Worm (Caenorhabditis elegans) whole organism, L1 larva: ENCODE data around the gene ins-37.
A peak's percentile ranks its signal among the peaks of the same experiment; 100 is the strongest.
"Not testable (repeated sequence)": the region's sequence is repeated elsewhere in the genome, so short reads cannot be mapped to it uniquely, and the experiment has no call there.

ENCODE experiments used
- C04F5.9 ChIP-seq: sonication (generic microtip); optimal IDR thresholded peaks from 2 replicates; lab custom pipeline; 2016; ENCODE audit warnings: missing genetic modification characterization, missing compliant biosample characterization
- C16A3.4 ChIP-seq: fragments of 150-350 bp; optimal IDR thresholded peaks from 2 replicates; lab custom pipeline; 2014; ENCODE audit warnings: missing biosample characterization, missing genetic modification characterization
- C34B4.2 ChIP-seq: sonication (generic microtip); optimal IDR thresholded peaks from 2 replicates; lab custom pipeline; 2017; ENCODE audit warnings: mild to moderate bottlenecking, missing genetic modification characterization, missing compliant biosample characterization
- ceh-63 ChIP-seq: fragments of 200-800 bp; sonication (Bioruptor generic); optimal IDR thresholded peaks from 2 replicates; lab custom pipeline; 2018; ENCODE audit warnings: mild to moderate bottlenecking, missing genetic modification characterization, missing compliant biosample characterization
- ceh-88 ChIP-seq: fragments of 200-800 bp; sonication (Bioruptor generic); IDR thresholded peaks from 2 replicates; pipeline ENCODE4 v1.3.6; 2022; ENCODE audit warnings: missing genetic modification characterization, missing compliant biosample characterization
- dsc-1 ChIP-seq: sonication (generic microtip); optimal IDR thresholded peaks from 2 replicates; lab custom pipeline; 2016; ENCODE audit warnings: mild to moderate bottlenecking, missing genetic modification characterization, missing compliant biosample characterization
- efl-1 ChIP-seq, 4 experiments: fragments of 150-350 bp; optimal IDR thresholded peaks in 3 of 4; peaks in 1 of 4; 1 replicate in 1 of 4; 2 replicates in 3 of 4; lab custom pipeline; 2014; ENCODE audit warnings: missing biosample characterization in 2 of 4, missing genetic modification characterization in 2 of 4, missing genetic modification reagents in 2 of 4
- efl-3 ChIP-seq: fragments of 200-800 bp; sonication (Bioruptor generic); optimal IDR thresholded peaks from 2 replicates; lab custom pipeline; 2018; ENCODE audit warnings: mild to moderate bottlenecking, missing genetic modification characterization, missing compliant biosample characterization
- egl-27 ChIP-seq, 2 experiments: fragments of 150-350 bp in 1 of 2; sonication (generic microtip); optimal IDR thresholded peaks; 3 replicates each; lab custom pipeline; 2017 to 2018; ENCODE audit warnings: missing biosample characterization in 2 of 2, missing genetic modification characterization in 2 of 2, missing genetic modification reagents in 2 of 2
- elt-2 ChIP-seq: sonication (generic microtip); optimal IDR thresholded peaks from 2 replicates; lab custom pipeline; 2016; ENCODE audit warnings: missing genetic modification characterization, mild to moderate bottlenecking, inconsistent platforms, missing compliant biosample characterization, missing genetic modification reagents
- elt-3 ChIP-seq, 6 experiments: fragments of 150-350 bp in 1 of 6; sonication (generic microtip); optimal IDR thresholded peaks; 2 replicates each; lab custom pipeline; 2017 to 2018; ENCODE audit warnings: missing biosample characterization in 6 of 6, missing genetic modification characterization in 6 of 6, inconsistent platforms in 1 of 6
- fkh-8 ChIP-seq: sonication (generic microtip); optimal IDR thresholded peaks from 2 replicates; lab custom pipeline; 2016; ENCODE audit warnings: mild to moderate bottlenecking, missing genetic modification characterization, missing compliant biosample characterization
- hlh-17 ChIP-seq: fragments of 200-800 bp; sonication (Bioruptor generic); optimal IDR thresholded peaks from 2 replicates; lab custom pipeline; 2018; ENCODE audit warnings: missing genetic modification characterization, mild to moderate bottlenecking, missing compliant biosample characterization, moderate library complexity, borderline replicate concordance
- jun-1 ChIP-seq: fragments of 150-350 bp; optimal IDR thresholded peaks from 2 replicates; lab custom pipeline; 2014; ENCODE audit warnings: missing biosample characterization, missing genetic modification reagents, missing genetic modification characterization
- lin-14 ChIP-seq: fragments of 200-800 bp; sonication (Bioruptor generic); optimal IDR thresholded peaks from 2 replicates; lab custom pipeline; 2018; ENCODE audit warnings: mild to moderate bottlenecking, missing genetic modification characterization, moderate library complexity, missing compliant biosample characterization
- lin-35 ChIP-seq, 2 experiments: fragments of 150-350 bp; optimal IDR thresholded peaks; 2 replicates each; lab custom pipeline; 2014; ENCODE audit warnings: missing biosample characterization in 2 of 2, missing genetic modification characterization in 2 of 2, missing genetic modification reagents in 2 of 2
- lir-3 ChIP-seq: sonication (generic microtip); optimal IDR thresholded peaks from 2 replicates; lab custom pipeline; 2016; ENCODE audit warnings: mild to moderate bottlenecking, missing genetic modification characterization, moderate library complexity, missing compliant biosample characterization; ENCODE audit not compliant: poor library complexity
- lsy-2 ChIP-seq, 2 experiments: fragments of 150-350 bp; optimal IDR thresholded peaks; 2 replicates each; lab custom pipeline; 2014; ENCODE audit warnings: missing biosample characterization in 2 of 2, missing genetic modification characterization in 2 of 2
- mdl-1 ChIP-seq, 2 experiments: fragments of 150-350 bp; optimal IDR thresholded peaks; 2 replicates each; lab custom pipeline; 2014 to 2017; ENCODE audit warnings: missing biosample characterization in 2 of 2, missing genetic modification characterization in 2 of 2, inconsistent platforms in 1 of 2
- nhr-19 ChIP-seq: fragments of 200-800 bp; sonication (Bioruptor generic); conservative IDR thresholded peaks from 2 replicates; pipeline ENCODE4 v1.3.6; 2022; ENCODE audit warnings: missing genetic modification characterization, missing compliant biosample characterization
- nhr-71 ChIP-seq: sonication (generic microtip); optimal IDR thresholded peaks from 2 replicates; lab custom pipeline; 2016; ENCODE audit warnings: mild to moderate bottlenecking, missing genetic modification characterization, moderate library complexity, missing compliant biosample characterization
- nhr-76 ChIP-seq: sonication (generic microtip); optimal IDR thresholded peaks from 2 replicates; lab custom pipeline; 2017; ENCODE audit warnings: missing biosample characterization, missing genetic modification characterization
- nhr-85 ChIP-seq: sonication (generic microtip); peaks from one replicate; lab custom pipeline; 2016; ENCODE audit warnings: missing genetic modification characterization, inconsistent platforms, missing compliant biosample characterization
- nhr-90 ChIP-seq: sonication (generic microtip); optimal IDR thresholded peaks from 2 replicates; lab custom pipeline; 2016; ENCODE audit warnings: mild to moderate bottlenecking, missing genetic modification characterization, missing compliant biosample characterization; ENCODE audit not compliant: poor library complexity
- pag-3 ChIP-seq: sonication (generic microtip); optimal IDR thresholded peaks from 2 replicates; lab custom pipeline; 2017; ENCODE audit warnings: missing genetic modification characterization, mild to moderate bottlenecking, missing compliant biosample characterization, antibody characterized with exemption, borderline replicate concordance; ENCODE audit not compliant: insufficient read depth
- skn-1 ChIP-seq: fragments of 150-350 bp; optimal IDR thresholded peaks from 2 replicates; lab custom pipeline; 2014; ENCODE audit warnings: missing biosample characterization, missing genetic modification characterization
- snu-23 ChIP-seq: sonication (generic microtip); optimal IDR thresholded peaks from 2 replicates; lab custom pipeline; 2016; ENCODE audit warnings: missing genetic modification characterization, missing compliant biosample characterization
- sox-4 ChIP-seq: sonication (generic microtip); optimal IDR thresholded peaks from 2 replicates; lab custom pipeline; 2016; ENCODE audit warnings: missing genetic modification characterization, missing compliant biosample characterization
- sup-37 ChIP-seq: fragments of 200-800 bp; sonication (Bioruptor generic); optimal IDR thresholded peaks from 2 replicates; lab custom pipeline; 2018; ENCODE audit warnings: mild to moderate bottlenecking, missing genetic modification characterization, missing compliant biosample characterization
- swsn-7 ChIP-seq: sonication (generic microtip); optimal IDR thresholded peaks from 2 replicates; lab custom pipeline; 2016; ENCODE audit warnings: missing genetic modification characterization, missing compliant biosample characterization
- unc-86 ChIP-seq: sonication (generic microtip); optimal IDR thresholded peaks from 2 replicates; lab custom pipeline; 2016; ENCODE audit warnings: missing genetic modification characterization, missing compliant biosample characterization
- zag-1 ChIP-seq: fragments of 150-350 bp; optimal IDR thresholded peaks from 2 replicates; lab custom pipeline; 2014; ENCODE audit warnings: missing biosample characterization, missing genetic modification characterization

The ins-37 gene

ce11 chrII:13829123-13829996 is 6.5 kb downstream of the ins-37 start (continued):
- TF ChIP-seq lir-3 (tag; lab: Kevin White, UChicago) = peak; percentile 54
- TF ChIP-seq nhr-71 (tag; lab: Kevin White, UChicago) = peak; percentile 66
- peak; percentile 53 for TF ChIP-seq skn-1
- peak; percentile 32 for TF ChIP-seq elt-2
- TF ChIP-seq nhr-19 (GFP tag; lab: Robert Waterston, UW) = peak; percentile 83
- peak; percentile 63 for TF ChIP-seq snu-23
- TF ChIP-seq dsc-1 (tag; lab: Kevin White, UChicago) = peak; percentile 18
- peak; percentile 27 for TF ChIP-seq unc-86 (tag; lab: Kevin White, UChicago)
- TF ChIP-seq jun-1 (tag; lab: Kevin White, UChicago) = peak; percentile 17
- peak; percentile 45 for TF ChIP-seq swsn-7 (tag; lab: Kevin White, UChicago)
- peak; percentile 8 to 46 for TF ChIP-seq efl-1 (optimal IDR thresholded peaks at IDR 0.05; lab: Kevin White, UChicago)
- TF ChIP-seq efl-1 (GFP tag; optimal IDR thresholded peaks at IDR 0.05 in 1 of 2; lab: Kevin White, UChicago) = peak; percentile 46 to 75
- TF ChIP-seq nhr-85 (tag; lab: Kevin White, UChicago) = peak; percentile 92
- TF ChIP-seq sup-37 = peak; percentile 3
- 0 out of 2 replicates have a peak, but pooled peaks have one; percentile 30 for TF ChIP-seq ceh-88 (GFP tag; lab: Robert Waterston, UW)

ce11 chrII:13828597-13828996 is 7.3 kb downstream of the ins-37 start, which contains the start of gene his-42:
Gene his-42, minus strand, starts transcription at chrII:13828697.
- no peak for TF ChIP-seq lin-14
- no peak for TF ChIP-seq sox-4 (tag; lab: Kevin White, UChicago)
- TF ChIP-seq ceh-63 (GFP tag; lab: Kevin White, UChicago) = no peak
- no peak for TF ChIP-seq swsn-7 (tag; lab: Kevin White, UChicago)
- no peak for TF ChIP-seq fkh-8 (tag; lab: Kevin White, UChicago)
- TF ChIP-seq egl-27 (tag; optimal IDR thresholded peaks at IDR 0.05; lab: Kevin White, UChicago) = no peak
- no peak for TF ChIP-seq lin-35 (GFP tag; optimal IDR thresholded peaks at IDR 0.05; lab: Kevin White, UChicago)
- no peak for TF ChIP-seq C04F5.9 (tag; lab: Kevin White, UChicago)
- no peak for TF ChIP-seq zag-1
- no peak for TF ChIP-seq elt-2
- TF ChIP-seq lsy-2 (tag; optimal IDR thresholded peaks at IDR 0.05; lab: Kevin White, UChicago) = no peak
- TF ChIP-seq C34B4.2 = no peak

DNA sequence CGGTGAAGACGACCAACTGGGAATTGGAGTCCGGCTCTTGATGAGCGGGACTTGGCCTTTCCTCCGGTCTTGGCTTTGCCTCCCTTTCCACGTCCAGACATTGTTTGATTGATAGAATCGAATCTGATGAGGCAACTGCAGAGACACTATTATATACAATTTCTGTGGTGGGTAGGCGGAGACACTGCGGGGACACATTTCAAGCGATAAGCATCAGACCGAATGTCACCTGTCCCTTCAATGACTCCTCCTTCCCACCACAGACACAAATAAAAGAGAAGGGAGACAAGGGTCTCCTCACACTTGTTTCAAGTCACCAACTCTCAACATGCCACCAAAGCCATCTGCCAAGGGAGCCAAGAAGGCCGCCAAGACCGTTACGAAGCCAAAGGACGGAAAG is 17.9 kb downstream of the ins-37 start, which contains the start of gene his-16:
Gene his-16, minus strand, starts transcription at position 101 of the 400 bp plus-strand sequence.
- not testable (repeated sequence) for TF ChIP-seq C16A3.4 (tag; lab: Kevin White, UChicago); mdl-1 (tag; optimal IDR thresholded peaks at IDR 0.05; lab: Kevin White, UChicago); hlh-17

- no peak for TF ChIP-seq hlh-17
- TF ChIP-seq nhr-90 (tag; lab: Kevin White, UChicago) = no peak
- TF ChIP-seq pag-3 (tag; lab: Kevin White, UChicago) = no peak
- no peak for TF ChIP-seq nhr-76
- TF ChIP-seq ceh-63 (GFP tag; lab: Kevin White, UChicago) = no peak
- no peak for TF ChIP-seq fkh-8 (tag; lab: Kevin White, UChicago)
- TF ChIP-seq, all 84 proteins: peak for 0
Observed at ce11 chrII:13815513-13815912, 20.4 kb downstream of the ins-37 start.

DNA sequence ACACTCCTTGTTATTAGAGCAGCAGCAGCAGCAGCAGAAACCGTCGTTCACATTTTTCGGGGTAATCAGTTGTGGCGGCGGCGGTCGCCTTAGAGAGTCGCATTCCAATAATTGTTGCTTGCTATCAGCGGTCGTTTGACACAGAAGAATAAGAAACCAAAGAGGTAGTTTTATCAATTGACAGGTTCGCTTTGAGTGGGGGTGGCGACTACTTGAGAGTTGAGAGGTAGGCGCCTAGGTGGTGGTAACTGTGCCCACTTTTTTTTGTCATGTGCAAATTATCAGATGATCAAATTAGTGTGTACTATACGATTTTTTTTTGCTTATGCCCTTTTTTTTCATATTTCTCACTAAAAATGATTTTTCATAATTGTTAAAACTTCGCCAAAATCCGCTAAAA is 22.0 kb downstream of the ins-37 start:
- TF ChIP-seq ceh-88 (GFP tag; lab: Robert Waterston, UW) (no peak), efl-3 (no peak), efl-1 (optimal IDR thresholded peaks at IDR 0.05; lab: Kevin White, UChicago) (no peak), efl-1 (GFP tag; optimal IDR thresholded peaks at IDR 0.05 in 1 of 2; lab: Kevin White, UChicago) (peak in 1 of 2 experiments; percentile 78), elt-2 (peak; percentile 17), elt-3 (tag; optimal IDR thresholded peaks at IDR 0.05; lab: Kevin White, UChicago) (no peak)
